Worm (Caenorhabditis elegans) whole organism, L4 larva: ENCODE measurements around the gene Y59H11AR.10.

Experiments used
- D1046.2 ChIP-seq: fragments of 200-800 bp; sonication (Bioruptor generic); IDR thresholded peaks from 2 replicates; pipeline ENCODE4 v1.3.6; 2022; ENCODE audit warnings: missing genetic modification characterization, missing compliant biosample characterization
- F26F4.8 ChIP-seq: fragments of 200-800 bp; sonication (Bioruptor generic); conservative IDR thresholded peaks from 2 replicates; pipeline ENCODE4 v1.3.6; 2022; ENCODE audit warnings: missing genetic modification characterization, missing compliant biosample characterization
- F44E2.7 ChIP-seq: fragments of 200-800 bp; sonication (Bioruptor generic); IDR thresholded peaks from 2 replicates; pipeline ENCODE4 v2.1.2; 2022; ENCODE audit warnings: missing genetic modification characterization, missing compliant biosample characterization
- T20F7.1 ChIP-seq: fragments of 200-800 bp; sonication (Bioruptor generic); optimal IDR thresholded peaks from 2 replicates; lab custom pipeline; 2018; ENCODE audit warnings: mild to moderate bottlenecking, missing genetic modification characterization, missing compliant biosample characterization
- ZK337.2 ChIP-seq: fragments of 200-800 bp; sonication (Bioruptor generic); IDR thresholded peaks from 2 replicates; pipeline ENCODE4 v1.3.6; 2022; ENCODE audit warnings: missing genetic modification reagents, missing genetic modification characterization, missing compliant biosample characterization
- ZK546.5 ChIP-seq, 2 experiments: sonication (generic microtip); optimal IDR thresholded peaks; 2 replicates each; lab custom pipeline; 2017; ENCODE audit warnings: missing biosample characterization in 2 of 2, missing genetic modification characterization in 2 of 2
- aha-1 ChIP-seq: fragments of 150-350 bp; peaks from one replicate; lab custom pipeline; 2014; ENCODE audit warnings: missing biosample characterization, missing genetic modification characterization
- attf-4 ChIP-seq: sonication (generic microtip); optimal IDR thresholded peaks from 3 replicates; lab custom pipeline; 2017; ENCODE audit warnings: missing biosample characterization, missing genetic modification characterization
- ceh-20 ChIP-seq: fragments of 200-800 bp; sonication (Bioruptor generic); IDR thresholded peaks from 2 replicates; pipeline ENCODE4 v1.3.6; 2022; ENCODE audit warnings: missing genetic modification reagents, missing genetic modification characterization, missing compliant biosample characterization
- ceh-82 ChIP-seq: sonication (generic microtip); optimal IDR thresholded peaks from 2 replicates; lab custom pipeline; 2017; ENCODE audit warnings: missing biosample characterization, missing genetic modification characterization
- ces-1 ChIP-seq: fragments of 150-350 bp; sonication (generic microtip); optimal IDR thresholded peaks from 4 replicates; lab custom pipeline; 2014; ENCODE audit warnings: missing biosample characterization, missing genetic modification reagents, missing genetic modification characterization
- daf-19 ChIP-seq: fragments of 200-800 bp; sonication (Bioruptor generic); conservative IDR thresholded peaks from 2 replicates; pipeline ENCODE4 v1.3.6; 2022; ENCODE audit warnings: missing genetic modification characterization, missing compliant biosample characterization
- daf-8 ChIP-seq: fragments of 200-800 bp; sonication (Bioruptor generic); IDR thresholded peaks from 2 replicates; pipeline ENCODE4 v1.3.6; 2022; ENCODE audit warnings: missing genetic modification characterization, missing compliant biosample characterization
- egl-27 ChIP-seq: sonication (generic microtip); optimal IDR thresholded peaks from 3 replicates; lab custom pipeline; 2017; ENCODE audit warnings: missing biosample characterization, missing genetic modification reagents, missing genetic modification characterization
- fos-1 ChIP-seq: fragments of 150-350 bp; optimal IDR thresholded peaks from 2 replicates; lab custom pipeline; 2014; ENCODE audit warnings: missing biosample characterization, missing genetic modification characterization
- gei-8 ChIP-seq: fragments of 200-800 bp; sonication (Bioruptor generic); optimal IDR thresholded peaks from 2 replicates; lab custom pipeline; 2018; ENCODE audit warnings: mild to moderate bottlenecking, missing genetic modification characterization, missing compliant biosample characterization
- hif-1 ChIP-seq, 2 experiments: sonication (generic microtip); optimal IDR thresholded peaks; 2 replicates each; lab custom pipeline; 2016 to 2017; ENCODE audit warnings: missing compliant biosample characterization in 2 of 2, missing genetic modification characterization in 2 of 2, missing genetic modification reagents in 2 of 2, missing genotype in 2 of 2, mild to moderate bottlenecking in 1 of 2
- hlh-30 ChIP-seq: sonication (generic microtip); optimal IDR thresholded peaks from 2 replicates; lab custom pipeline; 2017; ENCODE audit warnings: antibody characterized with exemption, mild to moderate bottlenecking, missing genetic modification characterization, missing compliant biosample characterization; ENCODE audit not compliant: insufficient read depth
- lin-1 ChIP-seq: fragments of 200-800 bp; sonication (Bioruptor generic); IDR thresholded peaks from 2 replicates; pipeline ENCODE4 v1.3.6; 2022; ENCODE audit warnings: missing genetic modification reagents, missing genetic modification characterization, missing compliant biosample characterization
- lin-15B ChIP-seq: fragments of 150-350 bp; sonication (generic microtip); optimal IDR thresholded peaks from 3 replicates; lab custom pipeline; 2014; ENCODE audit warnings: missing biosample characterization, missing genetic modification characterization
- lin-39 ChIP-seq: fragments of 150-350 bp; optimal IDR thresholded peaks from 2 replicates; lab custom pipeline; 2014; ENCODE audit warnings: missing biosample characterization, missing genetic modification reagents, missing genetic modification characterization
- lir-3 ChIP-seq: sonication (generic microtip); optimal IDR thresholded peaks from 2 replicates; lab custom pipeline; 2016; ENCODE audit warnings: mild to moderate bottlenecking, missing genetic modification characterization, missing compliant biosample characterization
- lsy-2 ChIP-seq, 2 experiments: fragments of 150-350 bp in 1 of 2; sonication (generic microtip) in 1 of 2; optimal IDR thresholded peaks; 2 replicates each; lab custom pipeline; 2014 to 2017; ENCODE audit warnings: missing biosample characterization in 2 of 2, missing genetic modification characterization in 2 of 2
- mdt-29 ChIP-seq: fragments of 200-800 bp; sonication (Bioruptor generic); IDR thresholded peaks from 2 replicates; pipeline ENCODE4 v1.3.6; 2022; ENCODE audit warnings: missing genetic modification reagents, missing genetic modification characterization, missing compliant biosample characterization
- mep-1 ChIP-seq: fragments of 150-350 bp; sonication (generic microtip); optimal IDR thresholded peaks from 3 replicates; lab custom pipeline; 2014; ENCODE audit warnings: missing biosample characterization, missing genetic modification characterization
- mxl-2 ChIP-seq: fragments of 200-800 bp; sonication (Bioruptor generic); conservative IDR thresholded peaks from 2 replicates; pipeline ENCODE4 v1.3.6; 2022; ENCODE audit warnings: missing genetic modification reagents, missing genetic modification characterization, missing compliant biosample characterization
- nhr-10 ChIP-seq: fragments of 150-350 bp; optimal IDR thresholded peaks from 2 replicates; lab custom pipeline; 2014; ENCODE audit warnings: missing biosample characterization, missing genetic modification characterization
- nhr-11 ChIP-seq: fragments of 150-350 bp; optimal IDR thresholded peaks from 2 replicates; lab custom pipeline; 2014; ENCODE audit warnings: missing biosample characterization, missing genetic modification characterization
- nhr-25 ChIP-seq: sonication (generic microtip); optimal IDR thresholded peaks from 2 replicates; lab custom pipeline; 2017; ENCODE audit warnings: missing genetic modification characterization, mild to moderate bottlenecking, missing compliant biosample characterization, antibody characterized with exemption, moderate library complexity, borderline replicate concordance; ENCODE audit not compliant: insufficient read depth
- nhr-28 ChIP-seq: fragments of 150-350 bp; optimal IDR thresholded peaks from 2 replicates; lab custom pipeline; 2014; ENCODE audit warnings: missing biosample characterization, missing genetic modification characterization
- nhr-41 ChIP-seq: fragments of 200-800 bp; sonication (Bioruptor generic); IDR thresholded peaks from 2 replicates; pipeline ENCODE4 v1.3.6; 2022; ENCODE audit warnings: missing genetic modification reagents, missing genetic modification characterization, missing compliant biosample characterization
- nhr-48 ChIP-seq: sonication (generic microtip); optimal IDR thresholded peaks from 2 replicates; lab custom pipeline; 2016; ENCODE audit warnings: mild to moderate bottlenecking, missing genetic modification characterization, missing compliant biosample characterization
- pqm-1 ChIP-seq: sonication (generic microtip); optimal IDR thresholded peaks from 2 replicates; lab custom pipeline; 2017; ENCODE audit warnings: missing biosample characterization, missing genetic modification characterization
- rbr-2 ChIP-seq: sonication (generic microtip); optimal IDR thresholded peaks from 2 replicates; lab custom pipeline; 2016; ENCODE audit warnings: missing genotype, missing genetic modification characterization, missing compliant biosample characterization
- sdz-12 ChIP-seq: fragments of 200-800 bp; sonication (Bioruptor generic); optimal IDR thresholded peaks from 2 replicates; lab custom pipeline; 2018; ENCODE audit warnings: mild to moderate bottlenecking, missing genetic modification characterization, missing compliant biosample characterization
- snpc-4 ChIP-seq: fragments of 150-350 bp; optimal IDR thresholded peaks from 2 replicates; lab custom pipeline; 2014; ENCODE audit warnings: missing biosample characterization, missing genetic modification characterization
- tra-1 ChIP-seq: fragments of 200-800 bp; sonication (Bioruptor generic); IDR thresholded peaks from 2 replicates; pipeline ENCODE4 v1.3.6; 2022; ENCODE audit warnings: missing genetic modification reagents, missing genetic modification characterization, missing compliant biosample characterization
- unc-130 ChIP-seq: sonication (generic microtip); optimal IDR thresholded peaks from 2 replicates; lab custom pipeline; 2016; ENCODE audit warnings: missing genetic modification reagents, missing genetic modification characterization, missing compliant biosample characterization
- unc-62 ChIP-seq, 3 experiments: fragments of 150-350 bp in 1 of 3; sonication (generic microtip); optimal IDR thresholded peaks in 2 of 3; peaks in 1 of 3; 1 replicate in 1 of 3; 2 replicates in 2 of 3; lab custom pipeline; 2014 to 2017; ENCODE audit warnings: missing biosample characterization in 3 of 3, missing genetic modification characterization in 3 of 3, missing genetic modification reagents in 3 of 3, missing genotype in 1 of 3
- vab-7 ChIP-seq: fragments of 200-800 bp; sonication (Bioruptor generic); IDR thresholded peaks from 2 replicates; pipeline ENCODE4 v1.3.6; 2022; ENCODE audit warnings: missing genetic modification reagents, missing genetic modification characterization, missing compliant biosample characterization
- ztf-7 ChIP-seq: fragments of 150-350 bp; optimal IDR thresholded peaks from 2 replicates; lab custom pipeline; 2014; ENCODE audit warnings: missing biosample characterization, missing genetic modification characterization

Gene Y59H11AR.10

ce11 chrIV:8587057-8587456 lies 15.9 kb upstream of the Y59H11AR.10 start (continued):
- TF ChIP-seq unc-130 (GFP tag; lab: Kevin White, UChicago) (no peak), nhr-11 (peak; percentile 71), attf-4 (peak; percentile 58), snpc-4 (tag; lab: Kevin White, UChicago) (no peak), nhr-25 (tag; lab: Kevin White, UChicago) (peak; percentile 9), mep-1 (tag; lab: Kevin White, UChicago) (peak; percentile 75), ZK337.2 (GFP tag; lab: Robert Waterston, UW) (peak; percentile 54; the same call in 1 of the 2 replicates), lsy-2 (tag; optimal IDR thresholded peaks at IDR 0.05; lab: Kevin White, UChicago) (peak; percentile 30 to 51), nhr-28 (tag; lab: Kevin White, UChicago) (peak; percentile 55), nhr-48 (tag; lab: Kevin White, UChicago) (peak; percentile 92), unc-62 (GFP tag; optimal IDR thresholded peaks at IDR 0.05 in 1 of 2; lab: Kevin White, UChicago) (peak in 1 of 2 experiments; percentile 84), unc-62 (tag; optimal IDR thresholded peaks at IDR 0.05; lab: Kevin White, UChicago) (peak; percentile 48)

DNA sequence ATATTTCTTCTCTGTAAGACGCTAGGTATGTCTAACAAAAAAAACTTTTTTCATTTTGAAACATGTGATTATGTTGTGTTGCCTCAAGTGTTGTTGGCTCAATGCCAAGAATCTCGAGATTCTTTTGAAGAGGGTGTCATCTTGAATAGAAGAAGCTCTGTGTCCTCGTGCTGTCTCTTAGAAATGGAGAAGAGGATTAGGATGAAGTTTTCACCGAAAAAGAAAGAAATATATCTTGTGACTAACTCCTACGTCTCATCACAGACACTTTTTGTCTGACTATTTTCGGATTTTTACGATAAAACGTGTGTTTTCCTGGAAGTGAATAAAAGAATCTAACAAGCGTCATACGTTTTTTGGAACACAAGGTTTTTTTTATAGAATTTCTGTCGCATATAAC lies 15.4 kb upstream of the Y59H11AR.10 start:
- TF ChIP-seq hlh-30 (tag; lab: Kevin White, UChicago) (peak; percentile 60), gei-8 (no peak), F26F4.8 (GFP tag; lab: Robert Waterston, UW) (no peak), lsy-2 (tag; optimal IDR thresholded peaks at IDR 0.05; lab: Kevin White, UChicago) (peak in 1 of 2 experiments; percentile 33)

- TF ChIP-seq nhr-41 = no peak
- TF ChIP-seq ceh-20 = no peak
- TF ChIP-seq nhr-25 (tag; lab: Kevin White, UChicago) = no peak
- no peak for TF ChIP-seq nhr-48 (tag; lab: Kevin White, UChicago)
- no peak for TF ChIP-seq hif-1 (tag; optimal IDR thresholded peaks at IDR 0.05; lab: Kevin White, UChicago)
- no peak for TF ChIP-seq ces-1 (GFP tag; lab: Kevin White, UChicago)
- no peak for TF ChIP-seq attf-4
- TF ChIP-seq lin-39 = no peak
- no peak for TF ChIP-seq mxl-2 (GFP tag; lab: Robert Waterston, UW)
- no peak for TF ChIP-seq daf-8 (GFP tag; lab: Robert Waterston, UW)
- TF ChIP-seq sdz-12 (GFP tag; lab: Kevin White, UChicago) = no peak
- TF ChIP-seq nhr-28 (tag; lab: Kevin White, UChicago) = no peak
- no peak for TF ChIP-seq ceh-82 (tag; lab: Kevin White, UChicago)
- no peak for TF ChIP-seq egl-27 (tag; lab: Kevin White, UChicago)
- no peak for TF ChIP-seq lin-1 (GFP tag; lab: Robert Waterston, UW)
- no peak for TF ChIP-seq pqm-1 (tag; lab: Kevin White, UChicago)
- TF ChIP-seq aha-1 (tag; lab: Kevin White, UChicago) = no peak
- TF ChIP-seq fos-1 (tag; lab: Kevin White, UChicago) = no peak
Observed at ce11 chrIV:8595317-8595716, 7.7 kb upstream of the Y59H11AR.10 start, which contains the start of gene Y59H11AR.3. Gene Y59H11AR.3 (minus strand): TSS chrIV:8595417.

ce11 chrIV:8595767-8596166 lies 7.2 kb upstream of the Y59H11AR.10 start, which contains the start of gene clec-181:
Gene clec-181 (plus strand): TSS chrIV:8596067.
- no peak for TF ChIP-seq lin-15B
- TF ChIP-seq tra-1 (GFP tag; lab: Robert Waterston, UW) = no peak
- no peak for TF ChIP-seq D1046.2 (GFP tag; lab: Robert Waterston, UW)
- TF ChIP-seq vab-7 = no peak
- TF ChIP-seq ZK546.5 (tag; optimal IDR thresholded peaks at IDR 0.05; lab: Kevin White, UChicago) = no peak
- TF ChIP-seq F44E2.7 (GFP tag; lab: Robert Waterston, UW) = no peak
- TF ChIP-seq rbr-2 (tag; lab: Kevin White, UChicago) = no peak
- TF ChIP-seq mep-1 (tag; lab: Kevin White, UChicago) = no peak
- TF ChIP-seq ZK337.2 (GFP tag; lab: Robert Waterston, UW) = no peak
- no peak for TF ChIP-seq mdt-29 (GFP tag; lab: Robert Waterston, UW)
- TF ChIP-seq T20F7.1 (GFP tag; lab: Kevin White, UChicago) = no peak
- no peak for TF ChIP-seq lir-3 (tag; lab: Kevin White, UChicago)
- no peak for TF ChIP-seq daf-19 (GFP tag; lab: Robert Waterston, UW)
- TF ChIP-seq lsy-2 (tag; optimal IDR thresholded peaks at IDR 0.05; lab: Kevin White, UChicago) = no peak
- TF ChIP-seq ceh-82 (tag; lab: Kevin White, UChicago) = no peak
- no peak for TF ChIP-seq ztf-7 (tag; lab: Kevin White, UChicago)
- no peak for TF ChIP-seq nhr-10 (tag; lab: Kevin White, UChicago)
